Fruit fly (Drosophila melanogaster) whole organism, wandering third instar larva: ENCODE data around the gene Tep2.

Experiments used
- Abd-B ChIP-seq: fragments of >200 bp; optimal IDR thresholded peaks from 2 replicates; lab custom pipeline; 2017; ENCODE audit warnings: missing biosample characterization, missing genetic modification characterization
- GATAd ChIP-seq: sonication (Bioruptor generic); optimal IDR thresholded peaks from 2 replicates; lab custom pipeline; 2016; ENCODE audit warnings: missing biosample characterization, missing genetic modification characterization
- Hnf4 ChIP-seq: fragments of 200-800 bp; sonication (Bioruptor generic); optimal IDR thresholded peaks from 2 replicates; lab custom pipeline; 2016; ENCODE audit warnings: missing biosample characterization, mild to moderate bottlenecking, missing genetic modification characterization
- Hr78 ChIP-seq: fragments of >200 bp; optimal IDR thresholded peaks from 2 replicates; lab custom pipeline; 2017; ENCODE audit warnings: missing biosample characterization, missing genetic modification characterization
- Mio ChIP-seq: sonication (Bioruptor generic); optimal IDR thresholded peaks from 2 replicates; lab custom pipeline; 2016; ENCODE audit warnings: missing biosample characterization, missing genetic modification characterization
- OdsH ChIP-seq: fragments of 200-800 bp; sonication (Bioruptor generic); optimal IDR thresholded peaks from 2 replicates; lab custom pipeline; 2016; ENCODE audit warnings: missing biosample characterization, mild to moderate bottlenecking, missing genetic modification characterization
- Vsx2 ChIP-seq: fragments of 200-300, 225-300 bp; sonication (Bioruptor generic); optimal IDR thresholded peaks from 2 replicates; lab custom pipeline; 2018; ENCODE audit warnings: missing biosample characterization, missing genetic modification characterization; ENCODE audit not compliant: partially characterized antibody
- brk ChIP-seq: fragments of 200-800 bp; sonication (Bioruptor generic); optimal IDR thresholded peaks from 2 replicates; lab custom pipeline; 2016; ENCODE audit warnings: missing biosample characterization, mild to moderate bottlenecking, missing genetic modification characterization
- fru ChIP-seq: fragments of 200-800 bp; sonication (Bioruptor generic); optimal IDR thresholded peaks from 3 replicates; lab custom pipeline; 2016; ENCODE audit warnings: missing biosample characterization, mild to moderate bottlenecking, missing genetic modification characterization
- h ChIP-seq: fragments of 200-800 bp; sonication (Bioruptor generic); optimal IDR thresholded peaks from 3 replicates; lab custom pipeline; 2016; ENCODE audit warnings: missing biosample characterization, mild to moderate bottlenecking, missing genetic modification characterization
- pan ChIP-seq: fragments of >200 bp; optimal IDR thresholded peaks from 2 replicates; lab custom pipeline; 2017
- sv ChIP-seq: fragments of 200-800 bp; sonication (Bioruptor generic); optimal IDR thresholded peaks from 3 replicates; lab custom pipeline; 2016; ENCODE audit warnings: missing biosample characterization, missing genetic modification characterization

DNA sequence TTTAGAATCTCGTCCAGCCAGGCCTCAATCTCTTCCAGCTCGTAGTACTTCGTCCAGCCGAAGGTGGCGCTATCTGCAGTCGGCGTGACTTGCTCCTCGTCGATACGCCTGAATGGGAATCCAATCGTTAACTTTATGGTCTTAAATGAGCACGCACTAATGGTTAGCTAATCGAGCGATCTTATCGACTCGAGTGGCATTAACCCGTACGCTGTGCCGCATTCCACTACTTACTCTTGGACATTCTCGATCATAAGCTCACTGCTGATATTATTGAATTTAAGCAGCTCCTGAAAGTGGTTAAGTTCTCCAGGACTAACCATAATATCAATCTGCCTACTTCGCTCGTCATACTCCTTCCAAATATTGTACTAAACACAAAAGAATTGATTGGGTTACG lies 11.0 kb downstream of the Tep2 start:
- no peak for TF ChIP-seq Vsx2 (GFP tag; lab: Kevin White, UChicago)
- no peak for TF ChIP-seq fru
- no peak for TF ChIP-seq h (GFP tag; lab: Kevin White, UChicago)
- no peak for TF ChIP-seq Hnf4 (GFP tag; lab: Kevin White, UChicago)
- no peak for TF ChIP-seq Mio (GFP tag; lab: Kevin White, UChicago)
- no peak for TF ChIP-seq sv
- TF ChIP-seq brk: no peak
- no peak for TF ChIP-seq GATAd
- TF ChIP-seq Abd-B (GFP tag; lab: Kevin White, UChicago): no peak
- TF ChIP-seq OdsH (GFP tag; lab: Kevin White, UChicago): no peak
- TF ChIP-seq Hr78: no peak
- no peak for TF ChIP-seq pan (lab: Kevin White, UChicago)
